Fruit fly (Drosophila melanogaster) whole organism, adult: ENCODE measurements around the gene CG17637.
A peak's percentile ranks its signal among the peaks of the same experiment; 100 is the strongest.

Experiments used
- CG11617 ChIP-seq: fragments of 200-800 bp; sonication (Bioruptor generic); optimal IDR thresholded peaks from 2 replicates; lab custom pipeline; 2017; ENCODE audit warnings: mild to moderate bottlenecking, missing biosample characterization, missing genetic modification reagents, missing genetic modification characterization
- CG12768 ChIP-seq: fragments of 200-800 bp; sonication (Bioruptor generic); optimal IDR thresholded peaks from 2 replicates; lab custom pipeline; 2017; ENCODE audit warnings: missing biosample characterization, missing genetic modification characterization, mild to moderate bottlenecking, moderate library complexity, missing genetic modification reagents
- CG14711 ChIP-seq: fragments of 200-800 bp; sonication (Bioruptor generic); optimal IDR thresholded peaks from 2 replicates; lab custom pipeline; 2018; ENCODE audit warnings: missing biosample characterization, mild to moderate bottlenecking, missing genetic modification characterization, moderate library complexity
- CG1620 ChIP-seq: fragments of 200-800 bp; sonication (Bioruptor generic); optimal IDR thresholded peaks from 2 replicates; lab custom pipeline; 2016; ENCODE audit warnings: missing biosample characterization, missing genetic modification characterization
- CG33017 ChIP-seq: fragments of 200-800 bp; sonication (Bioruptor generic); optimal IDR thresholded peaks from 2 replicates; lab custom pipeline; 2018; ENCODE audit warnings: missing biosample characterization, mild to moderate bottlenecking, missing genetic modification characterization, moderate library complexity
- CG5204 ChIP-seq: fragments of 200-800 bp; sonication (Bioruptor generic); optimal IDR thresholded peaks from 2 replicates; lab custom pipeline; 2016; ENCODE audit warnings: missing biosample characterization, missing genetic modification characterization
- CG7045 ChIP-seq: fragments of 200-800 bp; sonication (Bioruptor generic); optimal IDR thresholded peaks from 2 replicates; lab custom pipeline; 2017; ENCODE audit warnings: missing biosample characterization, mild to moderate bottlenecking, missing genetic modification characterization
- CG7101 ChIP-seq: fragments of 200-800 bp; sonication (Bioruptor generic); optimal IDR thresholded peaks from 2 replicates; lab custom pipeline; 2018; ENCODE audit warnings: missing biosample characterization, mild to moderate bottlenecking, missing genetic modification characterization, moderate library complexity
- Clk ChIP-seq: fragments of 200-800 bp; sonication (Bioruptor generic); optimal IDR thresholded peaks from 2 replicates; lab custom pipeline; 2017; ENCODE audit warnings: missing biosample characterization, missing genetic modification characterization
- Crg-1 ChIP-seq: fragments of 200-800 bp; sonication (Bioruptor generic); optimal IDR thresholded peaks from 2 replicates; lab custom pipeline; 2016; ENCODE audit warnings: missing biosample characterization, missing genetic modification characterization
- Hr96 ChIP-seq: fragments of 200-800 bp; sonication (Bioruptor generic); optimal IDR thresholded peaks from 2 replicates; lab custom pipeline; 2016; ENCODE audit warnings: missing biosample characterization, missing genetic modification characterization
- Mnt ChIP-seq: fragments of 200-800 bp; sonication (Bioruptor generic); optimal IDR thresholded peaks from 2 replicates; lab custom pipeline; 2016; ENCODE audit warnings: missing biosample characterization, mild to moderate bottlenecking, missing genetic modification characterization
- bab1 ChIP-seq: fragments of 200-800 bp; sonication (Bioruptor generic); optimal IDR thresholded peaks from 3 replicates; lab custom pipeline; 2019; ENCODE audit warnings: missing biosample characterization, mild to moderate bottlenecking, missing genetic modification characterization, moderate library complexity
- cic ChIP-seq: fragments of 200-800 bp; sonication (Bioruptor generic); optimal IDR thresholded peaks from 2 replicates; lab custom pipeline; 2017; ENCODE audit warnings: missing biosample characterization, mild to moderate bottlenecking, missing genetic modification characterization, moderate library complexity
- cnc ChIP-seq, 2 experiments: fragments of >200 bp; optimal IDR thresholded peaks; 2 replicates each; lab custom pipeline; 2017
- kay ChIP-seq: fragments of 200-800 bp; sonication (Bioruptor generic); peaks from one replicate; lab custom pipeline; 2016; ENCODE audit warnings: missing biosample characterization, missing genetic modification characterization, borderline replicate concordance
- ovo ChIP-seq: fragments of 200-800 bp; sonication (Bioruptor generic); optimal IDR thresholded peaks from 2 replicates; lab custom pipeline; 2016; ENCODE audit warnings: missing biosample characterization, missing genetic modification characterization
- pad ChIP-seq: fragments of 200-800 bp; sonication (Bioruptor generic); optimal IDR thresholded peaks from 3 replicates; lab custom pipeline; 2017; ENCODE audit warnings: missing biosample characterization, missing genetic modification characterization, mild to moderate bottlenecking, moderate library complexity, missing genetic modification reagents
- tj ChIP-seq: fragments of 200-800 bp; sonication (Bioruptor generic); optimal IDR thresholded peaks from 3 replicates; lab custom pipeline; 2017; ENCODE audit warnings: missing biosample characterization, mild to moderate bottlenecking, missing genetic modification characterization, moderate library complexity
- toe ChIP-seq: fragments of 200-800 bp; sonication (Bioruptor generic); optimal IDR thresholded peaks from 2 replicates; lab custom pipeline; 2016; ENCODE audit warnings: missing biosample characterization, missing genetic modification characterization

CG17637 gene

dm6 chr3L:20471499-20472313 lies 32.3 kb upstream of the CG17637 start:
- TF ChIP-seq toe (GFP tag; lab: Kevin White, UChicago) (peak; percentile 46), Mnt (GFP tag; lab: Kevin White, UChicago) (peak; percentile 63), Clk (no peak), bab1 (GFP tag; lab: Kevin White, UChicago) (no peak), Hr96 (peak; percentile 19), CG12768 (GFP tag; lab: Kevin White, UChicago) (peak; percentile 32), tj (no peak), CG33017 (tag; lab: Kevin White, UChicago) (peak; percentile 84), CG11617 (GFP tag; lab: Kevin White, UChicago) (peak; percentile 41), kay (GFP tag; lab: Kevin White, UChicago) (peak; percentile 50), cic (GFP tag; lab: Kevin White, UChicago) (peak; percentile 71), CG7045 (no peak), CG7101 (tag; lab: Kevin White, UChicago) (peak; percentile 76), CG1620 (peak; percentile 12), ovo (GFP tag; lab: Kevin White, UChicago) (peak; percentile 53), Crg-1 (GFP tag; lab: Kevin White, UChicago) (peak; percentile 87), pad (GFP tag; lab: Kevin White, UChicago) (peak; percentile 50), CG5204 (GFP tag; lab: Kevin White, UChicago) (peak; percentile 17), cnc (optimal IDR thresholded peaks at IDR 0.05; lab: Kevin White, UChicago) (no peak), CG14711 (tag; lab: Kevin White, UChicago) (peak; percentile 62)

- TF ChIP-seq CG14711 (tag; lab: Kevin White, UChicago): no peak
- TF ChIP-seq CG12768 (GFP tag; lab: Kevin White, UChicago): no peak
- no peak for TF ChIP-seq ovo (GFP tag; lab: Kevin White, UChicago)
- no peak for TF ChIP-seq CG1620
- TF ChIP-seq bab1 (GFP tag; lab: Kevin White, UChicago): no peak
- TF ChIP-seq cnc (optimal IDR thresholded peaks at IDR 0.05; lab: Kevin White, UChicago): no peak
- no peak for TF ChIP-seq kay (GFP tag; lab: Kevin White, UChicago)
- TF ChIP-seq CG7101 (tag; lab: Kevin White, UChicago): no peak
- TF ChIP-seq Mnt (GFP tag; lab: Kevin White, UChicago): no peak
- TF ChIP-seq cic (GFP tag; lab: Kevin White, UChicago): no peak
- TF ChIP-seq CG5204 (GFP tag; lab: Kevin White, UChicago): no peak
- no peak for TF ChIP-seq toe (GFP tag; lab: Kevin White, UChicago)
- no peak for TF ChIP-seq Crg-1 (GFP tag; lab: Kevin White, UChicago)
- TF ChIP-seq tj: no peak
- TF ChIP-seq CG7045: no peak
- TF ChIP-seq pad (GFP tag; lab: Kevin White, UChicago): no peak
Observed at dm6 chr3L:20472607-20473006, 31.4 kb upstream of the CG17637 start.

- TF ChIP-seq Crg-1 (GFP tag; lab: Kevin White, UChicago) (no peak), cnc (optimal IDR thresholded peaks at IDR 0.05; lab: Kevin White, UChicago) (no peak), Mnt (GFP tag; lab: Kevin White, UChicago) (peak; percentile 60), CG12768 (GFP tag; lab: Kevin White, UChicago) (peak; percentile 78), CG14711 (tag; lab: Kevin White, UChicago) (peak; percentile 60), tj (peak; percentile 82), CG5204 (GFP tag; lab: Kevin White, UChicago) (peak; percentile 11), CG33017 (tag; lab: Kevin White, UChicago) (peak; percentile 74), CG7045 (peak; percentile 70), bab1 (GFP tag; lab: Kevin White, UChicago) (no peak), ovo (GFP tag; lab: Kevin White, UChicago) (no peak), cic (GFP tag; lab: Kevin White, UChicago) (no peak), Clk (no peak), CG11617 (GFP tag; lab: Kevin White, UChicago) (peak; percentile 40), toe (GFP tag; lab: Kevin White, UChicago) (peak; percentile 8), Hr96 (no peak), CG1620 (no peak), pad (GFP tag; lab: Kevin White, UChicago) (peak; percentile 47), CG7101 (tag; lab: Kevin White, UChicago) (peak; percentile 74)
Observed at dm6 chr3L:20473021-20473799, 30.8 kb upstream of the CG17637 start, which contains the start of the genes CG32428 and CG5969. Gene CG32428 (minus strand): TSS chr3L:20473723. Gene CG5969 (plus strand): TSS chr3L:20473783.

- TF ChIP-seq toe (GFP tag; lab: Kevin White, UChicago) (no peak), tj (no peak), cnc (optimal IDR thresholded peaks at IDR 0.05; lab: Kevin White, UChicago) (no peak), Mnt (GFP tag; lab: Kevin White, UChicago) (peak; percentile 60), kay (GFP tag; lab: Kevin White, UChicago) (peak; percentile 90), CG1620 (no peak)
Observed at dm6 chr3L:20474197-20474788, 29.7 kb upstream of the CG17637 start, which contains the start of gene isoQC. Gene isoQC (plus strand): TSS chr3L:20474466.

DNA sequence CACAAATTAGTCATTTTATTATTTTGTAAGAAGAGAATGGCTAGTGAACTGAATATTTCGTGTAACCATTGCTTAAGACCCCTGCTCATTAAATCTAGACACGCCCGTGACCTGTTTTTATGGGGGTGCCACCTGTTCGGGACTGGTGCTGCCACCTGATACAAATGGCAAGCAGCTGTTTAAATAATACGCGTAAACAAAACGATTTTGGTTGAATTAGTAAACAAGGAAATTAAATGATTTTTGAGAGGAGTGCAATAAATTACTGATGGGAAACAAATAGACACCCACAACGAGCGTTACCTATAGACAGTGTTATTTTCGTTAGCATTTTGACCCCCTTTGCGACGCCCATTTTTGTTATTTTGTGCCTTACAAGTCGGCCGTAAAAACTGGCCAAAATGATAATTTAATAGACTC lies 29.2 kb upstream of the CG17637 start:
- TF ChIP-seq Crg-1 (GFP tag; lab: Kevin White, UChicago): peak; percentile 90
- peak; percentile 61 for TF ChIP-seq Hr96
- TF ChIP-seq CG14711 (tag; lab: Kevin White, UChicago): peak; percentile 86
- TF ChIP-seq CG7045: peak; percentile 91
- TF ChIP-seq CG1620: peak; percentile 93
- TF ChIP-seq cnc (optimal IDR thresholded peaks at IDR 0.05; lab: Kevin White, UChicago): no peak
- peak; percentile 68 for TF ChIP-seq ovo (GFP tag; lab: Kevin White, UChicago)
- TF ChIP-seq tj: peak; percentile 71
- peak; percentile 91 for TF ChIP-seq CG12768 (GFP tag; lab: Kevin White, UChicago)
- peak; percentile 68 for TF ChIP-seq Mnt (GFP tag; lab: Kevin White, UChicago)
- TF ChIP-seq toe (GFP tag; lab: Kevin White, UChicago): peak; percentile 91
- TF ChIP-seq cic (GFP tag; lab: Kevin White, UChicago): peak; percentile 80
- TF ChIP-seq CG11617 (GFP tag; lab: Kevin White, UChicago): peak; percentile 91
- TF ChIP-seq CG7101 (tag; lab: Kevin White, UChicago): peak; percentile 90
- TF ChIP-seq pad (GFP tag; lab: Kevin White, UChicago): peak; percentile 68
- peak; percentile 78 for TF ChIP-seq CG5204 (GFP tag; lab: Kevin White, UChicago)
- TF ChIP-seq bab1 (GFP tag; lab: Kevin White, UChicago): peak; percentile 90
- peak; percentile 90 for TF ChIP-seq CG33017 (tag; lab: Kevin White, UChicago)
- TF ChIP-seq Clk: peak; percentile 79
- peak; percentile 85 for TF ChIP-seq kay (GFP tag; lab: Kevin White, UChicago)
